Worm (Caenorhabditis elegans): ENCODE results near the gene R09D1.13.

Gene R09D1.13

DNA sequence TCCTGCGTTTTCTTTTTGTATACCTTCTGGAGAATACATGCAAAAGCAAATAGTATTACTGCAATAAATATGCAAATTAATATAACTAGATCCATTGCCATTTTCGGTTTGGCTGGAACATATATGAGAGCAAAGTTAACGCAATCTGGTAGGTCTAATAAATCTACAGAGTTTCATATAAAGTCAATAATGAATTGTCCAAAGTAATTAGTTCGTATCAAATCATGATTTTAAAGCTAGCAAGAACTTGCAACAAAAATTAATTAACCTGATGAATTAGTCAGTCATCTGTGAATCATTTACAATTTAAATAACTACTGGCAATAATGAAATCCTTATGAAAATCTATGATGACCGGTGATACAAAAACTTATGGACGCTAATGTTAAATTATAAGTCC is at the start of gene R09D1.13:
TSS of gene R09D1.13 (minus strand) at position 101 of the 400 bp plus-strand sequence.
- TF ChIP-seq sma-9 (GFP tag; optimal IDR thresholded peaks at IDR 0.05) (no peak), sma-9 (tag; optimal IDR thresholded peaks at IDR 0.05) (no peak), nhr-12 (tag; optimal IDR thresholded peaks at IDR 0.05) (no peak), mbf-1 (tag; optimal IDR thresholded peaks at IDR 0.05) (no peak), zag-1 (tag; optimal IDR thresholded peaks at IDR 0.05) (no peak), unc-55 (GFP tag; optimal IDR thresholded peaks at IDR 0.05) (no peak), egl-27 (tag; optimal IDR thresholded peaks at IDR 0.05) (no peak), nhr-237 (tag; optimal IDR thresholded peaks at IDR 0.05) (no peak), Y55F3AM.14 (GFP tag; optimal IDR thresholded peaks at IDR 0.05) (no peak), alr-1 (tag; optimal IDR thresholded peaks at IDR 0.05) (no peak), lin-11 (tag; optimal IDR thresholded peaks at IDR 0.05) (no peak), nhr-25 (tag; optimal IDR thresholded peaks at IDR 0.05) (no peak), nhr-129 (tag; optimal IDR thresholded peaks at IDR 0.05) (no peak), ZK546.5 (tag; optimal IDR thresholded peaks at IDR 0.05) (no peak), unc-62 (GFP tag; optimal IDR thresholded peaks at IDR 0.05) (no peak), nhr-11 (tag; optimal IDR thresholded peaks at IDR 0.05) (no peak), R02D3.7 (tag; optimal IDR thresholded peaks at IDR 0.05) (no peak), nhr-77 (tag; optimal IDR thresholded peaks at IDR 0.05) (no peak), dmd-4 (tag; optimal IDR thresholded peaks at IDR 0.05) (no peak), nhr-21 (tag; optimal IDR thresholded peaks at IDR 0.05) (no peak), C34F6.9 (tag; optimal IDR thresholded peaks at IDR 0.05) (no peak)

DNA sequence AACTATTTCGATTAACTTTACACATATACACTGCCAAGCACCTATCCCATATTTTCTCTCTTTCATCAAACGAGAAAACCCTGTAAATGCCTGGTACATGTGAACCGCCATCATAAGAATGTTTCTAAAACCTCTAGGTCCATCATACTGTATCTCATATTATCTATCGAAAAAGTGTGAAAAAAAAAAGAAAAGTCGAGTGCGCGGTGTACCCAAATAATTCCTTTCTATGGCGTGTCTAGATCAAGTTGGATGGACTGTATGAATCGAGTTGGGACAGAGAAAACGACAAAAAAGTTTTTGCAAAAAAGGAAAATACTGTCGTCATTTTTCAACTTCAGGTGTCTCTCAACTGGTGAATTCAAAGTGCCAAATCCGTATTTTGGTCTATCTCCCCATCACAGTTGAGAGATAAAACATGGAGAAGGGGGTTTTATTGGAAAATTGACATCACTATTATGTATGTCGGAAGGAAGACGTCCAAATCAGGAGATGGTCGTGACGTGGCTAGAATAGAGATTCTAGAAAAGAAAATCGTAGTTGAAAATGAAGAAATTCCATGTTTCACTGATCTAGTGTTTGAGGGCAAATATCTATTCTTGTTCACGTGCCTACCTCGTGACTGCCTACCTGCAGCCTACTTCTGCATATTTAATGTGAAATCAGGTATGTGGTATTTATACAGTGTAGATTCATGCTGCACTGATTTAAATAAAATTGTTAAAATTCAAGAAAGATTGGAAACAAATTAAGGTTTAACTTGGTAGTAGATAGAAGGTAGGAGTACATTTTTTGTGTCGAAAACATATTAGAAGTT is 48.2 kb upstream of the R09D1.13 start:
- TF ChIP-seq aly-2 (tag; optimal IDR thresholded peaks at IDR 0.05) (no peak), ZK546.5 (tag; optimal IDR thresholded peaks at IDR 0.05) (no peak), unc-62 (GFP tag; optimal IDR thresholded peaks at IDR 0.05) (no peak), zag-1 (tag; optimal IDR thresholded peaks at IDR 0.05) (no peak), nhr-12 (tag; optimal IDR thresholded peaks at IDR 0.05) (no peak), sma-3 (GFP tag; optimal IDR thresholded peaks at IDR 0.05) (peak; percentile 30), nhr-129 (tag; optimal IDR thresholded peaks at IDR 0.05) (peak; percentile 10), gmeb-1 (tag; optimal IDR thresholded peaks at IDR 0.05) (no peak), crh-2 (tag; optimal IDR thresholded peaks at IDR 0.05) (peak; percentile 21), nhr-77 (tag; optimal IDR thresholded peaks at IDR 0.05) (no peak), nhr-21 (tag; optimal IDR thresholded peaks at IDR 0.05) (no peak), nhr-11 (tag; optimal IDR thresholded peaks at IDR 0.05) (no peak), ztf-11 (tag; optimal IDR thresholded peaks at IDR 0.05) (no peak), nhr-23 (tag; optimal IDR thresholded peaks at IDR 0.05) (no peak), mbf-1 (tag; optimal IDR thresholded peaks at IDR 0.05) (no peak), egl-27 (tag; optimal IDR thresholded peaks at IDR 0.05) (peak; percentile 10), elt-1 (tag; optimal IDR thresholded peaks at IDR 0.05) (no peak), nhr-25 (tag; optimal IDR thresholded peaks at IDR 0.05) (peak; percentile 49), nhr-6 (tag; optimal IDR thresholded peaks at IDR 0.05) (no peak), sma-9 (GFP tag; optimal IDR thresholded peaks at IDR 0.05) (peak; percentile 61), sma-9 (tag; optimal IDR thresholded peaks at IDR 0.05) (no peak), blmp-1 (tag; optimal IDR thresholded peaks at IDR 0.05; ENCODE audit: insufficient read depth) (no peak), fos-1 (tag; optimal IDR thresholded peaks at IDR 0.05) (no peak)

DNA sequence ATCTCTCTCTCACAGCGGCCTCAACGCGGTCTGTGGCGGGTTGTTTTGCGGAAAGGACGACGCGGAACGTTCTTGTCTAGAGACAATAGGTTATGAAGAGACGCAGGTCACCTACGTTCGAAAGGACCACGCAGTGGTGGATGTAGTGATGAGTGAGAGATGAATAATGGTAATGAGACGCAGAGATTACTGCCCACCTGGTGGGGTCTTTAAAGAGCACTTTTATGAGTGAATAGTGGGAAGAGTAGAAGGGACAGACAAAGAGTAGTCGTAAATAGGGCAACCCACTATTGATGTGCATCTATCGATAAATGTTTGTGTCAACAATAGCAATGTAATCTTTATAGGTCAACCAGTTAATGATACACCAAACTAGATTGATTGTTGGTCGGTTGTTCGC is 45.8 kb upstream of the R09D1.13 start:
- TF ChIP-seq lin-39 (tag; optimal IDR thresholded peaks at IDR 0.05), result no peak
- no peak for TF ChIP-seq unc-55 (GFP tag; optimal IDR thresholded peaks at IDR 0.05)
- TF ChIP-seq nhr-237 (tag; optimal IDR thresholded peaks at IDR 0.05), result no peak
- TF ChIP-seq sma-9 (GFP tag; optimal IDR thresholded peaks at IDR 0.05), result no peak
- no peak for TF ChIP-seq sma-9 (tag; optimal IDR thresholded peaks at IDR 0.05)
- TF ChIP-seq unc-62 (GFP tag; optimal IDR thresholded peaks at IDR 0.05), result no peak
- TF ChIP-seq snpc-4 (tag; optimal IDR thresholded peaks at IDR 0.05), result no peak
- TF ChIP-seq Y55F3AM.14 (GFP tag; optimal IDR thresholded peaks at IDR 0.05), result no peak
- no peak for TF ChIP-seq nhr-25 (tag; optimal IDR thresholded peaks at IDR 0.05)
- TF ChIP-seq nhr-21 (tag; optimal IDR thresholded peaks at IDR 0.05), result no peak
- no peak for TF ChIP-seq ztf-1 (GFP tag; conservative IDR thresholded peaks at IDR 0.05)
- TF ChIP-seq nhr-77 (tag; optimal IDR thresholded peaks at IDR 0.05), result no peak
- no peak for TF ChIP-seq skn-1 (tag; optimal IDR thresholded peaks at IDR 0.05)
- no peak for TF ChIP-seq elt-1 (tag; optimal IDR thresholded peaks at IDR 0.05)
- TF ChIP-seq ztf-11 (tag; optimal IDR thresholded peaks at IDR 0.05), result no peak
- TF ChIP-seq ceh-16 (tag; optimal IDR thresholded peaks at IDR 0.05), result no peak
- TF ChIP-seq blmp-1 (tag; optimal IDR thresholded peaks at IDR 0.05; ENCODE audit: insufficient read depth), result no peak
- TF ChIP-seq peb-1 (tag; optimal IDR thresholded peaks at IDR 0.05), result no peak
- TF ChIP-seq nhr-23 (tag; optimal IDR thresholded peaks at IDR 0.05), result no peak
- TF ChIP-seq lsy-2 (tag; optimal IDR thresholded peaks at IDR 0.05), result no peak
- no peak for TF ChIP-seq ceh-82 (tag; optimal IDR thresholded peaks at IDR 0.05)

Data from whole organism, L2 larva.